Fruit fly (Drosophila melanogaster): ENCODE data around the gene CG17712.

Gene CG17712

dm6 chr2L:1727826-1728619, 23.9 kb downstream of the CG17712 start (continued):
- TF ChIP-seq C15 (GFP tag; IDR thresholded peaks at IDR 0.05) (peak; percentile 91), CG12299 (tag; optimal IDR thresholded peaks at IDR 0.05) (peak; percentile 99), CG10147 (GFP tag; optimal IDR thresholded peaks at IDR 0.05) (peak; percentile 99), Hand (GFP tag; optimal IDR thresholded peaks at IDR 0.05) (peak; percentile 99), CG18619 (GFP tag; optimal IDR thresholded peaks at IDR 0.05) (peak; percentile 99), Antp (GFP tag; optimal IDR thresholded peaks at IDR 0.05) (peak; percentile 74), CTCF (GFP tag; optimal IDR thresholded peaks at IDR 0.05) (peak; percentile 47), CG1602 (GFP tag; optimal IDR thresholded peaks at IDR 0.05) (peak; percentile 93), unpg (GFP tag; optimal IDR thresholded peaks at IDR 0.05) (peak; percentile 98), CG10959 (GFP tag; IDR thresholded peaks at IDR 0.05) (peak; percentile 90), sima (GFP tag; optimal IDR thresholded peaks at IDR 0.05) (peak; percentile 43), cg (GFP tag; optimal IDR thresholded peaks at IDR 0.05) (peak; percentile 78), zen (tag; optimal IDR thresholded peaks at IDR 0.05) (peak; percentile 78), fu2 (GFP tag; optimal IDR thresholded peaks at IDR 0.05) (peak; percentile 76), lbe (GFP tag; optimal IDR thresholded peaks at IDR 0.05) (peak; percentile 96), CG15601 (tag; optimal IDR thresholded peaks at IDR 0.05) (peak; percentile 98), yki (optimal IDR thresholded peaks at IDR 0.05) (no peak), Adf1 (GFP tag; IDR thresholded peaks at IDR 0.05) (peak; percentile 87), sna (GFP tag; IDR thresholded peaks at IDR 0.05; ENCODE audit: partially characterized antibody) (peak; percentile 99), emc (GFP tag; optimal IDR thresholded peaks at IDR 0.05) (peak; percentile 68), Nf-YC (tag; optimal IDR thresholded peaks at IDR 0.05) (peak; percentile 93), Sry-δ (GFP tag; optimal IDR thresholded peaks at IDR 0.05) (peak; percentile 79), CG12942 (GFP tag; optimal IDR thresholded peaks at IDR 0.05) (peak; percentile 93), dmrt99B (tag; optimal IDR thresholded peaks at IDR 0.05) (peak; percentile 97), Blimp-1 (GFP tag; optimal IDR thresholded peaks at IDR 0.05) (peak; percentile 94), CG3726 (GFP tag; IDR thresholded peaks at IDR 0.05) (peak; percentile 88; the same call in 2 of the 3 replicates), eve (GFP tag; optimal IDR thresholded peaks at IDR 0.05) (peak in 1 of 2 experiments; percentile 98), sc (optimal IDR thresholded peaks at IDR 0.05) (no peak), sc (GFP tag; optimal IDR thresholded peaks at IDR 0.05) (peak; percentile 96), trh (GFP tag; optimal IDR thresholded peaks at IDR 0.05) (peak; percentile 92), CG17385 (GFP tag; optimal IDR thresholded peaks at IDR 0.05) (peak; percentile 97), bowl (GFP tag; IDR thresholded peaks at IDR 0.05) (peak; percentile 91), CG3995 (GFP tag; optimal IDR thresholded peaks at IDR 0.05) (peak; percentile 36), Xrp1 (GFP tag; IDR thresholded peaks at IDR 0.05) (peak; percentile 97), MESR4 (GFP tag; optimal IDR thresholded peaks at IDR 0.05) (peak; percentile 17), onecut (GFP tag; IDR thresholded peaks at IDR 0.05) (peak; percentile 92), mld (GFP tag; IDR thresholded peaks at IDR 0.05; ENCODE audit: partially characterized antibody) (peak; percentile 87; the same call in 2 of the 3 replicates), CG7372 (GFP tag; IDR thresholded peaks at IDR 0.05) (peak; percentile 98), CG15479 (GFP tag; optimal IDR thresholded peaks at IDR 0.05) (peak; percentile 50), Pdp1 (GFP tag; optimal IDR thresholded peaks at IDR 0.05) (peak; percentile 51 to 92), CG16863 (GFP tag; optimal IDR thresholded peaks at IDR 0.05) (peak; percentile 84), pum (GFP tag; optimal IDR thresholded peaks at IDR 0.05) (peak; percentile 86), corto (GFP tag; optimal IDR thresholded peaks at IDR 0.05) (peak; percentile 97), H2.0 (GFP tag; IDR thresholded peaks at IDR 0.05) (peak; percentile 94), ab (GFP tag; optimal IDR thresholded peaks at IDR 0.05) (peak; percentile 17), ranshi (GFP tag; IDR thresholded peaks at IDR 0.05) (peak; percentile 95), ato (GFP tag; IDR thresholded peaks at IDR 0.05; ENCODE audit: partially characterized antibody) (peak; percentile 56; the same call in 1 of the 2 replicates), CG7928 (GFP tag; optimal IDR thresholded peaks at IDR 0.05) (peak; percentile 78), nmo (GFP tag; optimal IDR thresholded peaks at IDR 0.05) (peak; percentile 98), CG15269 (tag; optimal IDR thresholded peaks at IDR 0.05) (peak; percentile 99)
